Fruit fly (Drosophila melanogaster) whole organism, prepupa: ENCODE measurements around the gene solo.

Experiments used
- CG11762 ChIP-seq: fragments of 200-800 bp; sonication (Bioruptor generic); optimal IDR thresholded peaks from 3 replicates; lab custom pipeline; 2016; ENCODE audit warnings: missing biosample characterization, missing genetic modification characterization; ENCODE audit not compliant: insufficient read depth
- CG7368 ChIP-seq: fragments of 200-800 bp; sonication (Bioruptor generic); optimal IDR thresholded peaks from 3 replicates; lab custom pipeline; 2016; ENCODE audit warnings: missing biosample characterization, missing genetic modification characterization
- Gug ChIP-seq: fragments of 200-800 bp; sonication (Bioruptor generic); IDR thresholded peaks from 2 replicates; pipeline ENCODE4 v1.3.6; 2022; ENCODE audit warnings: missing biosample characterization, missing genetic modification characterization
- OdsH ChIP-seq: fragments of 200-800 bp; sonication (Bioruptor generic); optimal IDR thresholded peaks from 3 replicates; lab custom pipeline; 2016; ENCODE audit warnings: missing biosample characterization, missing genetic modification characterization

- TF ChIP-seq CG11762 (GFP tag; lab: Kevin White, UChicago) (no peak), OdsH (GFP tag; lab: Kevin White, UChicago) (no peak), CG7368 (GFP tag; lab: Kevin White, UChicago) (no peak), Gug (GFP tag; lab: Robert Waterston, UW) (no peak)
These were observed 13.0 kb downstream of the solo start, which contains the start of gene wwk for dm6 chr2L:15074465-15074864.
